Fruit fly (Drosophila melanogaster) whole organism: ENCODE results near the gene CG42246.

ENCODE experiments used
- Dll ChIP-seq: fragments of >200 bp; optimal IDR thresholded peaks from 2 replicates; lab custom pipeline; 2017
- pan ChIP-seq: fragments of >200 bp; optimal IDR thresholded peaks from 2 replicates; lab custom pipeline; 2017
- psq ChIP-seq: fragments of >200 bp; optimal IDR thresholded peaks from 2 replicates; lab custom pipeline; 2017
- usp ChIP-seq: fragments of >200 bp; optimal IDR thresholded peaks from 2 replicates; lab custom pipeline; 2017; ENCODE audit warnings: missing biosample characterization, missing genetic modification characterization, mixed read lengths

dm6 chrX:7415027-7415426 is 3.3 kb upstream of the CG42246 start:
- TF ChIP-seq pan (lab: Kevin White, UChicago) (no peak), psq (no peak), usp (GFP tag; lab: Kevin White, UChicago) (no peak), Dll (lab: Kevin White, UChicago) (no peak)
